Worm (Caenorhabditis elegans) whole organism, mixed stage, embryonic: Measurements from ENCODE around the gene ZK1128.7.

ENCODE experiments used
- M03D4.4 ChIP-seq: sonication (generic microtip); optimal IDR thresholded peaks from 2 replicates; lab custom pipeline; 2017; ENCODE audit warnings: mild to moderate bottlenecking, missing genetic modification characterization, missing compliant biosample characterization
- bed-3 ChIP-seq: fragments of 200-800 bp; sonication (Bioruptor generic); optimal IDR thresholded peaks from 3 replicates; lab custom pipeline; 2018; ENCODE audit warnings: mild to moderate bottlenecking, missing genetic modification characterization, moderate library complexity, missing compliant biosample characterization
- ceh-39 ChIP-seq: fragments of 150-350 bp; optimal IDR thresholded peaks from 2 replicates; lab custom pipeline; 2014; ENCODE audit warnings: missing biosample characterization, missing genetic modification characterization
- ceh-43 ChIP-seq: fragments of 200-800 bp; sonication (Bioruptor generic); optimal IDR thresholded peaks from 2 replicates; lab custom pipeline; 2018; ENCODE audit warnings: mild to moderate bottlenecking, missing genetic modification characterization, moderate library complexity, missing compliant biosample characterization
- ceh-83 ChIP-seq: fragments of 200-800 bp; sonication (Bioruptor generic); optimal IDR thresholded peaks from 2 replicates; lab custom pipeline; 2018; ENCODE audit warnings: mild to moderate bottlenecking, missing genetic modification characterization, missing compliant biosample characterization
- ces-1 ChIP-seq: fragments of 150-350 bp; optimal IDR thresholded peaks from 2 replicates; lab custom pipeline; 2014; ENCODE audit warnings: missing biosample characterization, missing genetic modification reagents, missing genetic modification characterization
- cnd-1 ChIP-seq: fragments of 200-800 bp; sonication (Bioruptor generic); optimal IDR thresholded peaks from 2 replicates; lab custom pipeline; 2018; ENCODE audit warnings: mild to moderate bottlenecking, missing genetic modification characterization, missing compliant biosample characterization
- drap-1 ChIP-seq: fragments of 200-800 bp; sonication (Bioruptor generic); optimal IDR thresholded peaks from 3 replicates; lab custom pipeline; 2018; ENCODE audit warnings: mild to moderate bottlenecking, missing genetic modification characterization, missing compliant biosample characterization
- elt-1 ChIP-seq: sonication (generic microtip); optimal IDR thresholded peaks from 2 replicates; lab custom pipeline; 2017; ENCODE audit warnings: missing genetic modification characterization, mild to moderate bottlenecking, missing compliant biosample characterization, antibody characterized with exemption, moderate library complexity, borderline replicate concordance; ENCODE audit not compliant: insufficient read depth
- elt-3 ChIP-seq: fragments of 150-350 bp; optimal IDR thresholded peaks from 2 replicates; lab custom pipeline; 2014; ENCODE audit warnings: missing biosample characterization, missing genetic modification characterization
- flh-1 ChIP-seq: fragments of 200-800 bp; sonication (Bioruptor generic); optimal IDR thresholded peaks from 2 replicates; lab custom pipeline; 2018; ENCODE audit warnings: mild to moderate bottlenecking, missing genetic modification characterization, moderate library complexity, missing compliant biosample characterization
- ham-2 ChIP-seq: fragments of 200-800 bp; sonication (Bioruptor generic); optimal IDR thresholded peaks from 2 replicates; lab custom pipeline; 2018; ENCODE audit warnings: mild to moderate bottlenecking, missing genetic modification characterization, missing compliant biosample characterization
- hlh-1 ChIP-seq: fragments of 150-350 bp; optimal IDR thresholded peaks from 2 replicates; lab custom pipeline; 2014; ENCODE audit warnings: missing biosample characterization, missing genetic modification reagents, missing genetic modification characterization
- lin-32 ChIP-seq: fragments of 200-800 bp; sonication (Bioruptor generic); optimal IDR thresholded peaks from 2 replicates; lab custom pipeline; 2018; ENCODE audit warnings: mild to moderate bottlenecking, missing genetic modification characterization, missing compliant biosample characterization
- mab-5 ChIP-seq: fragments of 150-350 bp; optimal IDR thresholded peaks from 2 replicates; lab custom pipeline; 2014; ENCODE audit warnings: missing biosample characterization, missing genetic modification characterization
- mls-2 ChIP-seq: sonication (generic microtip); optimal IDR thresholded peaks from 2 replicates; lab custom pipeline; 2016; ENCODE audit warnings: mild to moderate bottlenecking, missing genetic modification characterization, moderate library complexity, missing compliant biosample characterization
- nhr-12 ChIP-seq: fragments of 150-350 bp; optimal IDR thresholded peaks from 2 replicates; lab custom pipeline; 2014; ENCODE audit warnings: missing biosample characterization, missing genetic modification characterization
- nhr-2 ChIP-seq: fragments of 150-350 bp; optimal IDR thresholded peaks from 2 replicates; lab custom pipeline; 2014; ENCODE audit warnings: missing biosample characterization, missing genetic modification characterization
- nhr-237 ChIP-seq: fragments of 150-350 bp; optimal IDR thresholded peaks from 2 replicates; lab custom pipeline; 2014; ENCODE audit warnings: missing biosample characterization, missing genetic modification characterization
- nhr-28 ChIP-seq: fragments of 150-350 bp; optimal IDR thresholded peaks from 2 replicates; lab custom pipeline; 2014; ENCODE audit warnings: missing biosample characterization, missing genetic modification characterization
- nhr-76 ChIP-seq: sonication (generic microtip); optimal IDR thresholded peaks from 2 replicates; lab custom pipeline; 2017; ENCODE audit warnings: missing biosample characterization, missing genetic modification characterization
- pha-4 ChIP-seq: fragments of 150-350 bp; optimal IDR thresholded peaks from 2 replicates; lab custom pipeline; 2018; ENCODE audit warnings: missing biosample characterization, missing genetic modification reagents, missing genetic modification characterization
- snpc-4 ChIP-seq: fragments of 150-350 bp; optimal IDR thresholded peaks from 2 replicates; lab custom pipeline; 2014; ENCODE audit warnings: missing biosample characterization, missing genetic modification characterization
- sptf-1 ChIP-seq: sonication (generic microtip); optimal IDR thresholded peaks from 2 replicates; lab custom pipeline; 2017; ENCODE audit warnings: mild to moderate bottlenecking, missing genetic modification characterization, moderate library complexity, missing compliant biosample characterization
- unc-120 ChIP-seq: sonication (generic microtip); optimal IDR thresholded peaks from 2 replicates; lab custom pipeline; 2017; ENCODE audit warnings: missing genetic modification characterization, missing compliant biosample characterization; ENCODE audit not compliant: poor library complexity, severe bottlenecking
- unc-39 ChIP-seq: fragments of 150-350 bp; optimal IDR thresholded peaks from 2 replicates; lab custom pipeline; 2014; ENCODE audit warnings: missing biosample characterization, missing genetic modification characterization
- unc-62 ChIP-seq: fragments of 150-350 bp; optimal IDR thresholded peaks from 2 replicates; lab custom pipeline; 2014; ENCODE audit warnings: missing biosample characterization, missing genetic modification reagents, missing genetic modification characterization
- zip-8 ChIP-seq: fragments of 150-350 bp; optimal IDR thresholded peaks from 2 replicates; lab custom pipeline; 2014; ENCODE audit warnings: missing biosample characterization, missing genetic modification characterization
- ztf-11 ChIP-seq: fragments of 150-350 bp; optimal IDR thresholded peaks from 2 replicates; lab custom pipeline; 2014; ENCODE audit warnings: missing biosample characterization, missing genetic modification characterization

ZK1128.7 gene

DNA sequence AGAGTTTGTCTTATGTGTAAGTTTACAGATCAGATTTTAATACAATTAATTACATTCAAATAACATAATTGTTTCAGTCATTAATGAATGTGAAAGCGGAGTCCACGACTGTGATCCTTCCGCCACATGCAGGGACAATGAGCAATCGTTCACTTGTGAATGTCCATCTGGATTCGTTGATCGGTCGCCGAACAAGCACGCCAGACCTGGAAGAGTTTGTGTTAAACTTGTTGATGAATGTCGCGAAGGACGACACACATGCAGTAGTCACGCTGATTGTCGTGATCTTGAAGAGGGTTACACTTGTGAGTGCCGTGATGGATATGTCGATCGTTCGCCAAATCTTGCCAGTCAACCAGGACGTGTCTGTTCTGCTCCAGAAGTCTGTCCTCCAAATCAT lies 41.7 kb downstream of the ZK1128.7 start:
- no peak for TF ChIP-seq ham-2
- no peak for TF ChIP-seq nhr-28 (tag; lab: Kevin White, UChicago)
- no peak for TF ChIP-seq elt-3 (tag; lab: Kevin White, UChicago)
- no peak for TF ChIP-seq elt-1 (tag; lab: Kevin White, UChicago)
- TF ChIP-seq hlh-1, result no peak
- TF ChIP-seq bed-3 (GFP tag; lab: Kevin White, UChicago), result no peak
- TF ChIP-seq ztf-11 (tag; lab: Kevin White, UChicago), result no peak
- no peak for TF ChIP-seq pha-4 (tag; lab: Kevin White, UChicago)
- no peak for TF ChIP-seq mls-2
- TF ChIP-seq snpc-4 (tag; lab: Kevin White, UChicago), result no peak
- TF ChIP-seq lin-32, result no peak
- TF ChIP-seq nhr-76 (tag; lab: Kevin White, UChicago), result no peak
- TF ChIP-seq nhr-12 (tag; lab: Kevin White, UChicago), result no peak
- no peak for TF ChIP-seq zip-8
- TF ChIP-seq nhr-237 (tag; lab: Kevin White, UChicago), result no peak
- TF ChIP-seq flh-1 (GFP tag; lab: Kevin White, UChicago), result no peak
- no peak for TF ChIP-seq unc-39
- no peak for TF ChIP-seq M03D4.4
- TF ChIP-seq unc-62 (GFP tag; lab: Kevin White, UChicago), result no peak

DNA sequence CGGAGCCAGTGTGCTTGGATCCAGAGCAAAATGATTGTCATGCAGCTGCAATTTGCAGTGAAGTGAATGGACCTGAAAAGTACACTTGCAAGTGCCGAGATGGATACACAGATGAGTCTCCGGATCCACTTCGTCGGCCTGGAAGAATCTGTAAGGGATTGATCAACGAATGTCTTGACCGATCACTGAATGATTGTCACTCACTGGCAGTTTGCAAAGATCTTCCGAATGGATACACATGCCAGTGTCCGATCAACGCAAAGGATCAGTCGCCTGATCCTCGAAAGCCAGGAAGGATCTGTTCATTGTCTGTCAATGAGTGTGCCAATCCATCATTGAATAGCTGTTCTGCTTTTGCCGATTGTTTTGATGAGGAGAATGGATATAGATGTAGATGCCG lies 42.6 kb downstream of the ZK1128.7 start:
- TF ChIP-seq ceh-39 (tag; lab: Kevin White, UChicago), result no peak
- TF ChIP-seq cnd-1 (tag; lab: Kevin White, UChicago), result no peak
- no peak for TF ChIP-seq M03D4.4
- TF ChIP-seq nhr-28 (tag; lab: Kevin White, UChicago), result no peak
- TF ChIP-seq drap-1, result no peak

- TF ChIP-seq nhr-2 (tag; lab: Kevin White, UChicago), result no peak
- TF ChIP-seq M03D4.4, result no peak
- TF ChIP-seq elt-1 (tag; lab: Kevin White, UChicago), result no peak
- TF ChIP-seq unc-39, result no peak
- TF ChIP-seq nhr-76 (tag; lab: Kevin White, UChicago), result no peak
- no peak for TF ChIP-seq unc-62 (GFP tag; lab: Kevin White, UChicago)
- TF ChIP-seq hlh-1, result no peak
Observed at ce11 chrIII:10181868-10182267, 45.1 kb downstream of the ZK1128.7 start.

- TF ChIP-seq ceh-83 (GFP tag; lab: Kevin White, UChicago), result no peak
- TF ChIP-seq lin-32, result no peak
- no peak for TF ChIP-seq drap-1
- no peak for TF ChIP-seq snpc-4 (tag; lab: Kevin White, UChicago)
- no peak for TF ChIP-seq sptf-1
- TF ChIP-seq ham-2, result no peak
- no peak for TF ChIP-seq M03D4.4
- no peak for TF ChIP-seq nhr-237 (tag; lab: Kevin White, UChicago)
- TF ChIP-seq hlh-1, result no peak
- TF ChIP-seq ceh-43 (GFP tag; lab: Kevin White, UChicago), result no peak
- no peak for TF ChIP-seq nhr-2 (tag; lab: Kevin White, UChicago)
- no peak for TF ChIP-seq pha-4 (tag; lab: Kevin White, UChicago)
- no peak for TF ChIP-seq nhr-28 (tag; lab: Kevin White, UChicago)
- no peak for TF ChIP-seq elt-1 (tag; lab: Kevin White, UChicago)
- TF ChIP-seq mab-5, result no peak
- TF ChIP-seq, all 35 proteins: peak for 0
Observed at ce11 chrIII:10186160-10186559, 49.4 kb downstream of the ZK1128.7 start, which contains the start of gene unc-47. TSS of gene unc-47 (minus strand) at chrIII:10186260.

DNA sequence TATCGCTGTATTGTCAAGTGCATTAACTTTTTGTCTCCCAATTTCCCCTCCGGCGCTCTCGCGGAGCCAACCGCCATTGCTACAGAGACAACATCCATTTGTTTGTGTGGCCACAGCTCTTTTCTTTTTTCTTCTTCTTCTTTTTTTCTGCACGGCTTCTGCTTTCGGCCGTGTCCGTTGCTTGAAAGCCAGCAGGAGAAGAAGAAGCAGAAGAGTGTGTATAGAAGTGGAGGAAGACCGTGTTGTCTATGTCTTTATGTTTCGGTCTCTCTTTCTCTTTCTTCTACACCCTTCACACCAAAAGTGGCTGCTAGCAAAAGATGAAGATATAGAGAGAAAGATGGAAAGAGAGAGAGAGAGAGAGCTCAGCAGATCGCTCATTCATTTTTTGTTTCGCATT lies 51.0 kb downstream of the ZK1128.7 start:
- TF ChIP-seq unc-120 (tag; lab: Kevin White, UChicago) (no peak), ztf-11 (tag; lab: Kevin White, UChicago) (no peak), ces-1 (no peak), pha-4 (tag; lab: Kevin White, UChicago) (no peak), flh-1 (GFP tag; lab: Kevin White, UChicago) (no peak), nhr-28 (tag; lab: Kevin White, UChicago) (no peak), drap-1 (no peak)
